Fruit fly (Drosophila melanogaster) whole organism, prepupa: Measurements from ENCODE around the gene Mesh1.
A peak's percentile ranks its signal among the peaks of the same experiment; 100 is the strongest.

ENCODE experiments used
- Blimp-1 ChIP-seq: fragments of 200-800 bp; sonication (Bioruptor generic); optimal IDR thresholded peaks from 3 replicates; lab custom pipeline; 2017; ENCODE audit warnings: missing biosample characterization, missing genetic modification characterization, mild to moderate bottlenecking, moderate library complexity, missing genetic modification reagents
- CG10631 ChIP-seq: fragments of 200-800 bp; sonication (Bioruptor generic); optimal IDR thresholded peaks from 2 replicates; lab custom pipeline; 2016; ENCODE audit warnings: missing biosample characterization, missing genetic modification characterization
- CG11294 ChIP-seq: fragments of 200-800 bp; sonication (Bioruptor generic); IDR thresholded peaks from 2 replicates; pipeline ENCODE4 v1.3.6; 2022; ENCODE audit warnings: missing biosample characterization, missing genetic modification characterization
- CG11902 ChIP-seq: fragments of 200-800 bp; sonication (Bioruptor generic); optimal IDR thresholded peaks from 3 replicates; lab custom pipeline; 2016; ENCODE audit warnings: missing biosample characterization, missing genetic modification characterization
- CG15336 ChIP-seq: fragments of 200-800 bp; sonication (Bioruptor generic); IDR thresholded peaks from 2 replicates; pipeline ENCODE4 v1.3.6; 2022; ENCODE audit warnings: missing biosample characterization, missing genetic modification characterization
- CG16779 ChIP-seq: fragments of 200-800 bp; sonication (Bioruptor generic); optimal IDR thresholded peaks from 3 replicates; lab custom pipeline; 2017; ENCODE audit warnings: missing biosample characterization, mild to moderate bottlenecking, missing genetic modification characterization
- CG3032 ChIP-seq: fragments of 200-800 bp; optimal IDR thresholded peaks from 2 replicates; lab custom pipeline; 2019; ENCODE audit warnings: missing biosample characterization, mild to moderate bottlenecking, missing genetic modification characterization, moderate library complexity
- CG31627 ChIP-seq: fragments of 200-800 bp; sonication (Bioruptor generic); optimal IDR thresholded peaks from 3 replicates; lab custom pipeline; 2016; ENCODE audit warnings: missing biosample characterization, missing genetic modification characterization
- CG32006 ChIP-seq: fragments of 200-800 bp; sonication (Bioruptor generic); optimal IDR thresholded peaks from 3 replicates; lab custom pipeline; 2017; ENCODE audit warnings: missing biosample characterization, mild to moderate bottlenecking, missing genetic modification characterization
- CG34406 ChIP-seq: fragments of 200-800 bp; sonication (Bioruptor generic); optimal IDR thresholded peaks from 3 replicates; lab custom pipeline; 2016; ENCODE audit warnings: missing biosample characterization, missing genetic modification characterization
- CG3919 ChIP-seq: fragments of 200-800 bp; sonication (Bioruptor generic); optimal IDR thresholded peaks from 3 replicates; lab custom pipeline; 2016; ENCODE audit warnings: missing biosample characterization, missing genetic modification characterization
- CG4318 ChIP-seq: fragments of 200-800 bp; sonication (Bioruptor generic); optimal IDR thresholded peaks from 3 replicates; lab custom pipeline; 2017; ENCODE audit warnings: missing biosample characterization, mild to moderate bottlenecking, missing genetic modification characterization
- CG6163 ChIP-seq: fragments of 200-800 bp; sonication (Bioruptor generic); IDR thresholded peaks from 3 replicates; pipeline ENCODE4 v1.3.6; 2022; ENCODE audit warnings: missing biosample characterization, missing genetic modification characterization
- CG6276 ChIP-seq: fragments of 200-800 bp; sonication (Bioruptor generic); optimal IDR thresholded peaks from 2 replicates; lab custom pipeline; 2017; ENCODE audit warnings: missing biosample characterization, mild to moderate bottlenecking, missing genetic modification characterization
- CG6792 ChIP-seq: fragments of 200-800 bp; sonication (Bioruptor generic); optimal IDR thresholded peaks from 3 replicates; lab custom pipeline; 2016; ENCODE audit warnings: missing biosample characterization, missing genetic modification characterization
- CG7368 ChIP-seq: fragments of 200-800 bp; sonication (Bioruptor generic); optimal IDR thresholded peaks from 3 replicates; lab custom pipeline; 2016; ENCODE audit warnings: missing biosample characterization, missing genetic modification characterization
- CG8319 ChIP-seq: fragments of 200-800 bp; sonication (Bioruptor generic); optimal IDR thresholded peaks from 3 replicates; lab custom pipeline; 2016; ENCODE audit warnings: missing biosample characterization, missing genetic modification characterization
- CG8632 ChIP-seq: fragments of 200-800 bp; sonication (Bioruptor generic); optimal IDR thresholded peaks from 3 replicates; lab custom pipeline; 2016; ENCODE audit warnings: missing biosample characterization, missing genetic modification characterization
- CG9139 ChIP-seq: fragments of 200-800 bp; sonication (Bioruptor generic); optimal IDR thresholded peaks from 3 replicates; lab custom pipeline; 2017; ENCODE audit warnings: missing biosample characterization, mild to moderate bottlenecking, missing genetic modification characterization
- Eip78C ChIP-seq: fragments of 200-800 bp; sonication (Bioruptor generic); peaks from one replicate; lab custom pipeline; 2016; ENCODE audit warnings: missing biosample characterization, missing genetic modification characterization
- Eip93F ChIP-seq: fragments of 200-800 bp; sonication (Bioruptor generic); optimal IDR thresholded peaks from 2 replicates; lab custom pipeline; 2016; ENCODE audit warnings: missing biosample characterization, mild to moderate bottlenecking, missing genetic modification characterization
- Ets21C ChIP-seq: fragments of 200-800 bp; sonication (Bioruptor generic); optimal IDR thresholded peaks from 3 replicates; lab custom pipeline; 2016; ENCODE audit warnings: missing biosample characterization, missing genetic modification characterization
- Ets96B ChIP-seq: fragments of 200-800 bp; optimal IDR thresholded peaks from 2 replicates; lab custom pipeline; 2019; ENCODE audit warnings: missing biosample characterization, mild to moderate bottlenecking, missing genetic modification characterization, moderate library complexity
- Gug ChIP-seq: fragments of 200-800 bp; sonication (Bioruptor generic); IDR thresholded peaks from 2 replicates; pipeline ENCODE4 v1.3.6; 2022; ENCODE audit warnings: missing biosample characterization, missing genetic modification characterization
- Hr38 ChIP-seq: sonication (Bioruptor generic); optimal IDR thresholded peaks from 2 replicates; lab custom pipeline; 2016; ENCODE audit warnings: missing biosample characterization, missing genetic modification characterization
- Hr39 ChIP-seq: fragments of 200-800 bp; sonication (Bioruptor generic); optimal IDR thresholded peaks from 2 replicates; lab custom pipeline; 2016; ENCODE audit warnings: missing biosample characterization, missing genetic modification characterization
- Hr4 ChIP-seq: fragments of 200-800 bp; sonication (Bioruptor generic); optimal IDR thresholded peaks from 3 replicates; lab custom pipeline; 2016; ENCODE audit warnings: missing biosample characterization, missing genetic modification characterization
- Lpt ChIP-seq: fragments of 200-800 bp; sonication (Bioruptor generic); optimal IDR thresholded peaks from 3 replicates; lab custom pipeline; 2016; ENCODE audit warnings: missing biosample characterization, missing genetic modification characterization
- Met ChIP-seq: fragments of 200-800 bp; sonication (Bioruptor generic); optimal IDR thresholded peaks from 3 replicates; lab custom pipeline; 2016; ENCODE audit warnings: missing biosample characterization, missing genetic modification characterization
- OdsH ChIP-seq: fragments of 200-800 bp; sonication (Bioruptor generic); optimal IDR thresholded peaks from 3 replicates; lab custom pipeline; 2016; ENCODE audit warnings: missing biosample characterization, missing genetic modification characterization
- Sox102F ChIP-seq: fragments of 200-800 bp; sonication (Bioruptor generic); optimal IDR thresholded peaks from 2 replicates; lab custom pipeline; 2016; ENCODE audit warnings: missing biosample characterization, mild to moderate bottlenecking, missing genetic modification characterization
- Sox14 ChIP-seq: fragments of 200-800 bp; sonication (Bioruptor generic); optimal IDR thresholded peaks from 3 replicates; lab custom pipeline; 2016; ENCODE audit warnings: missing biosample characterization, missing genetic modification characterization
- achi ChIP-seq: fragments of 200-800 bp; sonication (Bioruptor generic); optimal IDR thresholded peaks from 3 replicates; lab custom pipeline; 2016; ENCODE audit warnings: missing biosample characterization, missing genetic modification characterization
- acj6 ChIP-seq: fragments of 200-800 bp; sonication (Bioruptor generic); optimal IDR thresholded peaks from 3 replicates; lab custom pipeline; 2016; ENCODE audit warnings: missing biosample characterization, missing genetic modification characterization
- cyc ChIP-seq: fragments of 200-800 bp; sonication (Bioruptor generic); optimal IDR thresholded peaks from 3 replicates; lab custom pipeline; 2016; ENCODE audit warnings: missing biosample characterization, missing genetic modification characterization
- dsx ChIP-seq: fragments of 200-800 bp; optimal IDR thresholded peaks from 3 replicates; lab custom pipeline; 2019; ENCODE audit warnings: missing biosample characterization, mild to moderate bottlenecking, missing genetic modification characterization, moderate library complexity; ENCODE audit not compliant: poor library complexity, severe bottlenecking
- eg ChIP-seq: fragments of 200-800 bp; sonication (Bioruptor generic); IDR thresholded peaks from 3 replicates; pipeline ENCODE4 v1.3.6; 2022; ENCODE audit warnings: missing biosample characterization, missing genetic modification characterization
- fd59A ChIP-seq: fragments of 200-800 bp; sonication (Bioruptor generic); optimal IDR thresholded peaks from 2 replicates; lab custom pipeline; 2017; ENCODE audit warnings: missing biosample characterization, mild to moderate bottlenecking, missing genetic modification characterization, missing genetic modification reagents
- fkh ChIP-seq: fragments of 200-800 bp; sonication (Bioruptor generic); optimal IDR thresholded peaks from 3 replicates; lab custom pipeline; 2017; ENCODE audit warnings: missing biosample characterization, mild to moderate bottlenecking, missing genetic modification characterization, moderate library complexity
- lz ChIP-seq: fragments of 200-800 bp; sonication (Bioruptor generic); optimal IDR thresholded peaks from 3 replicates; lab custom pipeline; 2016; ENCODE audit warnings: missing biosample characterization, missing genetic modification characterization
- pdm3 ChIP-seq: fragments of 200-800 bp; sonication (Bioruptor generic); optimal IDR thresholded peaks from 3 replicates; lab custom pipeline; 2016; ENCODE audit warnings: missing biosample characterization, missing genetic modification characterization
- salr ChIP-seq, 2 experiments: fragments of 200-800 bp; sonication (Bioruptor generic); optimal IDR thresholded peaks; 3 replicates each; lab custom pipeline; 2016 to 2018; ENCODE audit warnings: missing biosample characterization in 2 of 2, missing genetic modification characterization in 2 of 2, mild to moderate bottlenecking in 1 of 2
- ss ChIP-seq, 2 experiments: fragments of 200-800 bp; sonication (Bioruptor generic); optimal IDR thresholded peaks; 2 replicates in 1 of 2; 3 replicates in 1 of 2; lab custom pipeline; 2017 to 2018; ENCODE audit warnings: mild to moderate bottlenecking in 2 of 2, missing biosample characterization in 2 of 2, missing genetic modification characterization in 2 of 2, moderate library complexity in 1 of 2
- svp ChIP-seq: fragments of 200-800 bp; sonication (Bioruptor generic); peaks from one replicate; lab custom pipeline; 2016; ENCODE audit warnings: missing biosample characterization, missing genetic modification characterization
- topi ChIP-seq: fragments of 200-800 bp; sonication (Bioruptor generic); optimal IDR thresholded peaks from 3 replicates; lab custom pipeline; 2016; ENCODE audit warnings: missing biosample characterization, missing genetic modification characterization

The Mesh1 gene

DNA sequence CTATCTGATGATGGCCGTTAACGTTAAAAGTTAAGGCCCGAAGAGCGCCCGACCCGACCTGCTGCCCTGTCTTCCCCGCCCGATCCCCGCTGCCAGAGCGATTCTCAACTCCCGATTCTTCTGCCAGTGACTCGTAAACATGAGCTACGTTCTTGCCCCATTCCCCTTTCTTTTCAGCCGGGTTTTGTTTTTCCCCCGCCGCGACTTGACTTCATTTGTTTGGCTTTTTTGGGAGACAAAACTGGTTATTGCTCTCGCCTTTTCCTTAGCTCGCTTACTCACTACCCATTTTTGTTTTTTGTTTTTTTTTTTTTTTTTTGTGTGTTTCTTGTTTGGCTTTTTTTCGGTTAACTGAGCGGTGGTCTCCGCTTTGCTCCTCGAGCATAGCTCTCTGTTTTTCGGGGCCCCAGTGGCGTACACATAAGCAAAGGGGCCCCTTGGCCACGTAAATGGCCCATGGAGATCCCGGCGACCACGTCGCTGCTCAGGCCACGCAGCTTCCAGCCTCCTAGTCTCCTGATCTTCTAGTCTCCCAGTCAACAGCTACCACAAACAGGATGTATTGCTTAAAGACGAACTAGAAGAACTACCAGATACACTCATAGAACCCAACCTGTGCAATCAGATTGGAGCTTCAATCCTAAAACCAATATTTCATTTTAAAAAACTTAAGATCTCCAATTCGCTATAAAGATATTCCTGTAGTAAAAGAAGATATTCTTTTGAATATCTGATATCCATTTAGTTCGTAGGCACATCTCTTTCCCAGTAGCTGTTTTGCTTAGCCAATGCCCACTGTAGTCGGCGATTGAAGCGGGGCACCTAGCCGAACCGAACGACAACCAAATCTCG lies 8.4 kb upstream of the Mesh1 start (continued):
- TF ChIP-seq CG6792 (GFP tag; lab: Kevin White, UChicago) (peak; percentile 38), CG11294 (GFP tag; lab: Robert Waterston, UW) (peak; percentile 71; the same call in 1 of the 2 replicates), CG16779 (tag; lab: Kevin White, UChicago) (peak; percentile 57), fkh (GFP tag; lab: Kevin White, UChicago) (peak; percentile 15), Blimp-1 (GFP tag; lab: Kevin White, UChicago) (peak; percentile 33), CG3919 (peak; percentile 55), Sox14 (GFP tag; lab: Kevin White, UChicago) (peak; percentile 56), CG11902 (GFP tag; lab: Kevin White, UChicago) (no peak), CG7368 (GFP tag; lab: Kevin White, UChicago) (peak; percentile 19), Met (GFP tag; lab: Kevin White, UChicago) (peak; percentile 43), Hr39 (peak; percentile 4), CG6276 (peak; percentile 87), eg (GFP tag; lab: Robert Waterston, UW) (peak; percentile 93), svp (GFP tag; lab: Kevin White, UChicago) (peak; percentile 72), CG6163 (peak; percentile 85), Ets96B (tag; lab: Kevin White, UChicago) (peak; percentile 67), CG31627 (GFP tag; lab: Kevin White, UChicago) (peak; percentile 24), CG3032 (tag; lab: Kevin White, UChicago) (peak; percentile 60), fd59A (peak; percentile 77)

- TF ChIP-seq CG3919 (no peak), CG31627 (GFP tag; lab: Kevin White, UChicago) (no peak), CG4318 (no peak), CG15336 (no peak), Blimp-1 (GFP tag; lab: Kevin White, UChicago) (no peak), CG8319 (GFP tag; lab: Kevin White, UChicago) (no peak), dsx (GFP tag; lab: Kevin White, UChicago) (peak; percentile 95)
These were observed 7.8 kb upstream of the Mesh1 start for dm6 chr3R:29210091-29210490.

dm6 chr3R:29207996-29208395 lies 5.7 kb upstream of the Mesh1 start:
- peak; percentile 95 for TF ChIP-seq CG32006
- peak; percentile 48 to 71 for TF ChIP-seq ss (GFP tag; optimal IDR thresholded peaks at IDR 0.05; lab: Kevin White, UChicago)
- TF ChIP-seq CG8319 (GFP tag; lab: Kevin White, UChicago): no peak
- peak; percentile 79 for TF ChIP-seq CG3919
- TF ChIP-seq achi (GFP tag; lab: Kevin White, UChicago): peak; percentile 84
- TF ChIP-seq Ets96B (tag; lab: Kevin White, UChicago): peak; percentile 84
- peak; percentile 77 for TF ChIP-seq Lpt (GFP tag; lab: Kevin White, UChicago)
- TF ChIP-seq fd59A: peak; percentile 76
- peak; percentile 96 for TF ChIP-seq eg (GFP tag; lab: Robert Waterston, UW)
- TF ChIP-seq Hr38 (GFP tag; lab: Kevin White, UChicago): no peak
- TF ChIP-seq Eip78C (GFP tag; lab: Kevin White, UChicago): peak; percentile 91
- TF ChIP-seq Eip93F (GFP tag; lab: Kevin White, UChicago): no peak
- TF ChIP-seq svp (GFP tag; lab: Kevin White, UChicago): peak; percentile 73
- TF ChIP-seq CG34406 (GFP tag; lab: Kevin White, UChicago): peak; percentile 50
- peak; percentile 59 for TF ChIP-seq Sox102F
- no peak for TF ChIP-seq fkh (GFP tag; lab: Kevin White, UChicago)
- TF ChIP-seq pdm3 (GFP tag; lab: Kevin White, UChicago): peak; percentile 81
- TF ChIP-seq CG10631 (GFP tag; lab: Kevin White, UChicago): peak; percentile 86
- peak; percentile 77 for TF ChIP-seq Met (GFP tag; lab: Kevin White, UChicago)
- no peak for TF ChIP-seq Ets21C (GFP tag; lab: Kevin White, UChicago)
- TF ChIP-seq CG4318: peak; percentile 89
- TF ChIP-seq Hr39: peak; percentile 41
- peak; percentile 61 for TF ChIP-seq lz (GFP tag; lab: Kevin White, UChicago)
- peak; percentile 58 for TF ChIP-seq CG8632
- peak; percentile 74 for TF ChIP-seq acj6
- TF ChIP-seq cyc (GFP tag; lab: Kevin White, UChicago): peak; percentile 25
- TF ChIP-seq CG6792 (GFP tag; lab: Kevin White, UChicago): peak; percentile 48
- peak; percentile 80 for TF ChIP-seq OdsH (GFP tag; lab: Kevin White, UChicago)
- TF ChIP-seq topi: peak; percentile 69
- TF ChIP-seq salr (GFP tag; optimal IDR thresholded peaks at IDR 0.05; lab: Kevin White, UChicago): peak; percentile 62 to 75
- peak; percentile 80 for TF ChIP-seq CG3032 (tag; lab: Kevin White, UChicago)
- TF ChIP-seq Gug (GFP tag; lab: Robert Waterston, UW): peak; percentile 80
- TF ChIP-seq CG9139 (GFP tag; lab: Kevin White, UChicago): peak; percentile 59
- TF ChIP-seq Hr4: peak; percentile 95
